Fruit fly (Drosophila melanogaster) whole organism, embryonic: Measurements from ENCODE around the gene CG5850.

ENCODE experiments used
- Adf1 ChIP-seq: fragments of 200-800 bp; sonication (Bioruptor generic); IDR thresholded peaks from 2 replicates; pipeline ENCODE4 v1.3.6; 2022; ENCODE audit warnings: missing biosample characterization, missing genetic modification characterization
- Atf6 ChIP-seq: fragments of 200-800 bp; sonication (Bioruptor generic); IDR thresholded peaks from 2 replicates; pipeline ENCODE4 v1.3.6; 2022; ENCODE audit warnings: missing biosample characterization, missing genetic modification characterization
- Blimp-1 ChIP-seq: fragments of 200-800 bp; sonication (Bioruptor generic); optimal IDR thresholded peaks from 3 replicates; lab custom pipeline; 2018; ENCODE audit warnings: missing biosample characterization, missing genetic modification characterization, mild to moderate bottlenecking, moderate library complexity, missing genetic modification reagents
- CG10543 ChIP-seq: fragments of 200-800 bp; sonication (Bioruptor generic); optimal IDR thresholded peaks from 3 replicates; lab custom pipeline; 2017; ENCODE audit warnings: missing biosample characterization, mild to moderate bottlenecking, missing genetic modification characterization, moderate library complexity
- CG14441 ChIP-seq: fragments of 200-800 bp; sonication (Bioruptor generic); IDR thresholded peaks from 2 replicates; pipeline ENCODE4 v1.3.6; 2022; ENCODE audit warnings: missing biosample characterization, missing genetic modification characterization
- CG15269 ChIP-seq: fragments of 200-800 bp; sonication (Bioruptor generic); optimal IDR thresholded peaks from 2 replicates; lab custom pipeline; 2018; ENCODE audit warnings: missing biosample characterization, mild to moderate bottlenecking, missing genetic modification characterization, moderate library complexity
- CG17186 ChIP-seq: fragments of 200-800 bp; sonication (Bioruptor generic); optimal IDR thresholded peaks from 3 replicates; lab custom pipeline; 2017; ENCODE audit warnings: missing biosample characterization, missing genetic modification reagents, missing genetic modification characterization
- CG17361 ChIP-seq: fragments of 200-800 bp; sonication (Bioruptor generic); IDR thresholded peaks from 3 replicates; pipeline ENCODE4 v1.3.6; 2022; ENCODE audit warnings: missing biosample characterization, missing genetic modification characterization
- CG18262 ChIP-seq: fragments of 200-800 bp; optimal IDR thresholded peaks from 3 replicates; lab custom pipeline; 2019; ENCODE audit warnings: missing biosample characterization, mild to moderate bottlenecking, missing genetic modification characterization, moderate library complexity
- CG18599 ChIP-seq: fragments of 200-800 bp; sonication (Bioruptor generic); optimal IDR thresholded peaks from 3 replicates; lab custom pipeline; 2017; ENCODE audit warnings: missing biosample characterization, missing genetic modification characterization, mild to moderate bottlenecking, moderate library complexity, missing genetic modification reagents
- CG2199 ChIP-seq: fragments of 200-800 bp; sonication (Bioruptor generic); IDR thresholded peaks from 3 replicates; pipeline ENCODE4 v1.3.6; 2022; ENCODE audit warnings: missing biosample characterization, missing genetic modification characterization
- CG32532 ChIP-seq: fragments of 200-800 bp; sonication (Bioruptor generic); IDR thresholded peaks from 2 replicates; pipeline ENCODE4 v1.3.6; 2022; ENCODE audit warnings: missing biosample characterization, missing genetic modification characterization
- CG34376 ChIP-seq: fragments of 200-800 bp; sonication (Bioruptor generic); optimal IDR thresholded peaks from 2 replicates; lab custom pipeline; 2018; ENCODE audit warnings: missing biosample characterization, mild to moderate bottlenecking, missing genetic modification characterization
- CG34422 ChIP-seq: fragments of 200-800 bp; sonication (Bioruptor generic); IDR thresholded peaks from 3 replicates; pipeline ENCODE4 v1.3.6; 2022; ENCODE audit warnings: missing biosample characterization, missing genetic modification characterization
- CG3995 ChIP-seq: fragments of 200-800 bp; sonication (Bioruptor generic); optimal IDR thresholded peaks from 3 replicates; lab custom pipeline; 2016; ENCODE audit warnings: missing biosample characterization, missing genetic modification characterization
- CG8290 ChIP-seq, 3 experiments: fragments of 200-800 bp; sonication (Bioruptor generic); optimal IDR thresholded peaks; 2 replicates each; lab custom pipeline; 2016 to 2019; ENCODE audit warnings: missing biosample characterization in 3 of 3, missing genetic modification characterization in 3 of 3, mild to moderate bottlenecking in 2 of 3, moderate library complexity in 1 of 3
- CG8388 ChIP-seq: fragments of 200-800 bp; sonication (Bioruptor generic); optimal IDR thresholded peaks from 2 replicates; lab custom pipeline; 2019; ENCODE audit warnings: missing biosample characterization, mild to moderate bottlenecking, missing genetic modification characterization, moderate library complexity
- CG9797 ChIP-seq: fragments of 200-800 bp; sonication (Bioruptor generic); optimal IDR thresholded peaks from 3 replicates; lab custom pipeline; 2018; ENCODE audit warnings: missing biosample characterization, mild to moderate bottlenecking, missing genetic modification characterization
- GATAe ChIP-seq: fragments of 200-800 bp; sonication (Bioruptor generic); conservative IDR thresholded peaks from 2 replicates; pipeline ENCODE4 v1.3.6; 2022; ENCODE audit warnings: missing biosample characterization, missing genetic modification characterization
- Hey ChIP-seq: fragments of 200-800 bp; sonication (Bioruptor generic); optimal IDR thresholded peaks from 3 replicates; lab custom pipeline; 2018; ENCODE audit warnings: missing biosample characterization, mild to moderate bottlenecking, missing genetic modification characterization
- Hr78 ChIP-seq, 2 experiments: fragments of 200-800 bp in 1 of 2; fragments of >200 bp in 1 of 2; sonication (Bioruptor generic) in 1 of 2; optimal IDR thresholded peaks; 2 replicates each; lab custom pipeline; 2017 to 2019; ENCODE audit warnings: missing biosample characterization in 2 of 2, missing genetic modification characterization in 2 of 2, mild to moderate bottlenecking in 1 of 2, moderate library complexity in 1 of 2
- MBD-R2 ChIP-seq: fragments of 200-800 bp; sonication (Bioruptor generic); IDR thresholded peaks from 2 replicates; pipeline ENCODE4 v1.3.6; 2022; ENCODE audit warnings: missing biosample characterization, missing genetic modification characterization
- Myb ChIP-seq: fragments of 200-800 bp; sonication (Bioruptor generic); optimal IDR thresholded peaks from 2 replicates; lab custom pipeline; 2016; ENCODE audit warnings: missing biosample characterization, missing genetic modification characterization
- Pdp1 ChIP-seq, 2 experiments: fragments of 200-800 bp; sonication (Bioruptor generic); optimal IDR thresholded peaks; 3 replicates each; lab custom pipeline; 2016; ENCODE audit warnings: missing biosample characterization in 2 of 2, missing genetic modification characterization in 2 of 2, mild to moderate bottlenecking in 1 of 2, moderate library complexity in 1 of 2
- Six4 ChIP-seq: fragments of 200-800 bp; sonication (Bioruptor generic); optimal IDR thresholded peaks from 2 replicates; lab custom pipeline; 2016; ENCODE audit warnings: missing biosample characterization, missing genetic modification characterization
- Sry-β ChIP-seq: fragments of 200-800 bp; sonication (Bioruptor generic); optimal IDR thresholded peaks from 2 replicates; lab custom pipeline; 2018; ENCODE audit warnings: missing biosample characterization, mild to moderate bottlenecking, missing genetic modification characterization, moderate library complexity
- amos ChIP-seq: fragments of 200-800 bp; sonication (Bioruptor generic); IDR thresholded peaks from 2 replicates; pipeline ENCODE4 v1.3.6; 2022; ENCODE audit warnings: missing biosample characterization, missing genetic modification characterization; ENCODE audit not compliant: partially characterized antibody
- bsh ChIP-seq, 2 experiments: fragments of 200-800 bp; sonication (Bioruptor generic); optimal IDR thresholded peaks; 2 replicates each; lab custom pipeline; 2017 to 2018; ENCODE audit warnings: mild to moderate bottlenecking in 2 of 2, missing biosample characterization in 2 of 2, missing genetic modification characterization in 2 of 2, moderate library complexity in 1 of 2
- cg ChIP-seq: fragments of 200-800 bp; sonication (Bioruptor generic); optimal IDR thresholded peaks from 3 replicates; lab custom pipeline; 2019; ENCODE audit warnings: missing biosample characterization, mild to moderate bottlenecking, missing genetic modification characterization, moderate library complexity
- chinmo ChIP-seq: fragments of 200-800 bp; sonication (Bioruptor generic); IDR thresholded peaks from 4 replicates; pipeline ENCODE4 v1.3.6; 2022; ENCODE audit warnings: missing biosample characterization, missing genetic modification characterization; ENCODE audit not compliant: partially characterized antibody
- ci ChIP-seq: fragments of 200-800 bp; sonication (Bioruptor generic); IDR thresholded peaks from 3 replicates; pipeline ENCODE4 v1.3.6; 2022; ENCODE audit warnings: missing biosample characterization, missing genetic modification characterization
- corto ChIP-seq: fragments of 200-800 bp; sonication (Bioruptor generic); optimal IDR thresholded peaks from 2 replicates; lab custom pipeline; 2016; ENCODE audit warnings: missing biosample characterization, mild to moderate bottlenecking, missing genetic modification characterization, moderate library complexity
- gem ChIP-seq: fragments of 200-800 bp; sonication (Bioruptor generic); optimal IDR thresholded peaks from 2 replicates; lab custom pipeline; 2019; ENCODE audit warnings: missing biosample characterization, mild to moderate bottlenecking, missing genetic modification characterization, moderate library complexity
- lab ChIP-seq: fragments of 200-800 bp; sonication (Bioruptor generic); optimal IDR thresholded peaks from 3 replicates; lab custom pipeline; 2017; ENCODE audit warnings: missing biosample characterization, missing genetic modification characterization, mild to moderate bottlenecking, moderate library complexity, missing genetic modification reagents
- luna ChIP-seq: fragments of 200-800 bp; sonication (Bioruptor generic); optimal IDR thresholded peaks from 2 replicates; lab custom pipeline; 2016; ENCODE audit warnings: missing biosample characterization, missing genetic modification characterization
- nmo ChIP-seq: fragments of 200-800 bp; sonication (Bioruptor generic); optimal IDR thresholded peaks from 2 replicates; lab custom pipeline; 2018; ENCODE audit warnings: missing biosample characterization, mild to moderate bottlenecking, missing genetic modification characterization, moderate library complexity
- pan ChIP-seq, 4 experiments: fragments of >200 bp in 3 of 4; fragments of 200-800 bp in 1 of 4; sonication (Bioruptor generic) in 1 of 4; optimal IDR thresholded peaks in 3 of 4; IDR thresholded peaks in 1 of 4; 2 replicates each; pipeline versions ENCODE4 v1.3.6 to Lab custom; 2017 to 2022; ENCODE audit warnings: missing biosample characterization in 2 of 4, missing genetic modification characterization in 2 of 4, mixed read lengths in 1 of 4
- ssp ChIP-seq: fragments of 200-800 bp; sonication (Bioruptor generic); IDR thresholded peaks from 2 replicates; pipeline ENCODE4 v1.3.6; 2022; ENCODE audit warnings: missing biosample characterization, missing genetic modification characterization
- sug ChIP-seq: fragments of 200-800 bp; optimal IDR thresholded peaks from 2 replicates; lab custom pipeline; 2019; ENCODE audit warnings: missing biosample characterization, mild to moderate bottlenecking, missing genetic modification characterization, moderate library complexity
- tap ChIP-seq: fragments of 200-800 bp; optimal IDR thresholded peaks from 3 replicates; lab custom pipeline; 2019; ENCODE audit warnings: missing biosample characterization, mild to moderate bottlenecking, missing genetic modification characterization, moderate library complexity
- trem ChIP-seq: fragments of 200-800 bp; optimal IDR thresholded peaks from 3 replicates; lab custom pipeline; 2019; ENCODE audit warnings: missing biosample characterization, mild to moderate bottlenecking, missing genetic modification characterization, moderate library complexity
- ttk ChIP-seq: fragments of 200-800 bp; sonication (Bioruptor generic); IDR thresholded peaks from 2 replicates; pipeline ENCODE4 v2.1.2; 2022; ENCODE audit warnings: missing biosample characterization, missing genetic modification characterization

Gene CG5850

DNA sequence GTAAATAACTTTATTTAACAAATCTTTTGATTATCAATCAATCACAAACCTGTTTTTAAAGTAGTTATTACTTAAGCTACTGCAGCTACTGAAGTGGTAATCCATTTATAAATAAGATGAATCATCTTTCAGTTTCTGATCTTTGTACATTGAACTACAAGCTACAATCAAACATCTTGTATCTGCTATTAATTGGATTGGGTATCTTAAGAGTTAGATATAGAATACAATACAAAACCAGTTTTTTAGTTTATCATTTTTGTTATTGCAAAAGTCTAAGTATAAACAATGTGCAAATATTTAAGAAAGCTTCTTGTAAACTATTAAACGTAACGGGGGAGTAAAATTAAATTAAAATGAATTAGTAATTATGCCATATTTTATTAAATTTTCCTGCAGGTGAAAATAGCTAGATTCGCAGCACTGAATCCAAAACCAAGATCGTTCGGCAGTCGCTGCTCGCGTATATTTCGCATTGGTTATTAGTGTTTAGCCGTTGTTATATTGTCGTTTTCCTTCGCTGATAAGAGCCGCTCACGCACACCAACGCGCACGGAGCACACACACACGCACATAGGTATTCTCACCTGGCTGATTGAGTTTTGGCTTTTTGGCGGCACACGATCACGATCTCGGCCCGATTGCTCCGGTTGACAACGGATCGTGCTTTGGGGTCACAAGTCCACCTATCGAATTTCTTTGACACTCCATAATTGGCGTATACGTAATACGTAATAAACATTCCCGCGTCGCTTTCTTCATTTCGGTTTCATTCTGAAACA lies 15.8 kb downstream of the CG5850 start (continued):
- TF ChIP-seq CG18599 (GFP tag; lab: Kevin White, UChicago) (peak; percentile 8), Six4 (GFP tag; lab: Kevin White, UChicago) (no peak), CG34422 (GFP tag; lab: Robert Waterston, UW) (peak; percentile 21; the same call in 1 of the 3 replicates), CG10543 (GFP tag; lab: Kevin White, UChicago) (peak; percentile 27), Blimp-1 (GFP tag; lab: Kevin White, UChicago) (peak; percentile 33), pan (optimal IDR thresholded peaks at IDR 0.05; lab: Kevin White, UChicago) (no peak), pan (GFP tag; optimal IDR thresholded peaks at IDR 0.05 in 1 of 2, IDR thresholded peaks at IDR 0.05 in 1 of 2) (no peak), Atf6 (0 out of 2 replicates have a peak, but pooled peaks have one; percentile 35), ci (GFP tag; lab: Robert Waterston, UW) (0 out of 3 replicates have a peak, but pooled peaks have one; percentile 23), amos (peak; percentile 19; the same call in 1 of the 2 replicates), lab (GFP tag; lab: Kevin White, UChicago) (peak; percentile 19), CG14441 (GFP tag; lab: Robert Waterston, UW) (peak; percentile 30; the same call in 1 of the 2 replicates), luna (GFP tag; lab: Kevin White, UChicago) (no peak), Pdp1 (GFP tag; optimal IDR thresholded peaks at IDR 0.05; lab: Kevin White, UChicago) (peak in 1 of 2 experiments; percentile 62), Adf1 (GFP tag; lab: Robert Waterston, UW) (peak; percentile 15; the same call in 1 of the 2 replicates), chinmo (GFP tag; lab: Robert Waterston, UW) (peak; percentile 84; the same call in 3 of the 4 replicates), cg (GFP tag; lab: Kevin White, UChicago) (peak; percentile 68), CG2199 (GFP tag; lab: Robert Waterston, UW) (peak; percentile 75; the same call in 1 of the 3 replicates), GATAe (0 out of 2 replicates have a peak, but pooled peaks have one; percentile 20), CG17361 (GFP tag; lab: Robert Waterston, UW) (peak; percentile 22; the same call in 1 of the 3 replicates), Myb (GFP tag; lab: Kevin White, UChicago) (no peak), CG3995 (peak; percentile 13), CG8290 (GFP tag; optimal IDR thresholded peaks at IDR 0.05; lab: Kevin White, UChicago) (no peak), CG8290 (tag; optimal IDR thresholded peaks at IDR 0.05; lab: Kevin White, UChicago) (peak in 1 of 2 experiments; percentile 57), ttk (no peak), Hey (tag; lab: Kevin White, UChicago) (peak; percentile 53), MBD-R2 (GFP tag; lab: Robert Waterston, UW) (peak; percentile 15; the same call in 1 of the 2 replicates), CG15269 (tag; lab: Kevin White, UChicago) (peak; percentile 18), CG8388 (GFP tag; lab: Kevin White, UChicago) (no peak), sug (tag; lab: Kevin White, UChicago) (peak; percentile 59), CG18262 (tag; lab: Kevin White, UChicago) (peak; percentile 6), ssp (GFP tag; lab: Robert Waterston, UW) (no peak), CG32532 (GFP tag; lab: Robert Waterston, UW) (peak; percentile 21; the same call in 1 of the 2 replicates), bsh (GFP tag; optimal IDR thresholded peaks at IDR 0.05; lab: Kevin White, UChicago) (no peak), corto (GFP tag; lab: Kevin White, UChicago) (peak; percentile 67), Sry-β (GFP tag; lab: Kevin White, UChicago) (peak; percentile 86), tap (tag; lab: Kevin White, UChicago) (no peak), gem (tag; lab: Kevin White, UChicago) (peak; percentile 5), trem (tag; lab: Kevin White, UChicago) (no peak), nmo (peak; percentile 3), CG34376 (peak; percentile 69), CG17186 (no peak), Hr78 (GFP tag; optimal IDR thresholded peaks at IDR 0.05; lab: Kevin White, UChicago) (peak in 1 of 2 experiments; percentile 77), CG9797 (GFP tag; lab: Kevin White, UChicago) (no peak)
